Fruit fly (Drosophila melanogaster) whole organism, prepupa: Measurements from ENCODE around the gene Wdr24.

ENCODE experiments used
- CG1621 ChIP-seq: fragments of 200-800 bp; sonication (Bioruptor generic); optimal IDR thresholded peaks from 3 replicates; lab custom pipeline; 2018; ENCODE audit warnings: missing biosample characterization, mild to moderate bottlenecking, missing genetic modification characterization
- CG6854 ChIP-seq: fragments of 200-800 bp; sonication (Bioruptor generic); optimal IDR thresholded peaks from 2 replicates; lab custom pipeline; 2017; ENCODE audit warnings: missing biosample characterization, mild to moderate bottlenecking, missing genetic modification characterization
- Eip75B ChIP-seq: fragments of 200-800 bp; sonication (Bioruptor generic); optimal IDR thresholded peaks from 3 replicates; lab custom pipeline; 2016; ENCODE audit warnings: missing biosample characterization, missing genetic modification characterization
- Gug ChIP-seq: fragments of 200-800 bp; sonication (Bioruptor generic); IDR thresholded peaks from 2 replicates; pipeline ENCODE4 v1.3.6; 2022; ENCODE audit warnings: missing biosample characterization, missing genetic modification characterization
- Hr39 ChIP-seq: fragments of 200-800 bp; sonication (Bioruptor generic); optimal IDR thresholded peaks from 2 replicates; lab custom pipeline; 2016; ENCODE audit warnings: missing biosample characterization, missing genetic modification characterization
- Lpt ChIP-seq: fragments of 200-800 bp; sonication (Bioruptor generic); optimal IDR thresholded peaks from 3 replicates; lab custom pipeline; 2016; ENCODE audit warnings: missing biosample characterization, missing genetic modification characterization
- Met ChIP-seq: fragments of 200-800 bp; sonication (Bioruptor generic); optimal IDR thresholded peaks from 3 replicates; lab custom pipeline; 2016; ENCODE audit warnings: missing biosample characterization, missing genetic modification characterization
- OdsH ChIP-seq: fragments of 200-800 bp; sonication (Bioruptor generic); optimal IDR thresholded peaks from 3 replicates; lab custom pipeline; 2016; ENCODE audit warnings: missing biosample characterization, missing genetic modification characterization

- TF ChIP-seq CG6854 (GFP tag; lab: Kevin White, UChicago), result no peak
- TF ChIP-seq Hr39 (GFP tag; lab: Kevin White, UChicago), result no peak
- TF ChIP-seq Gug (GFP tag; lab: Robert Waterston, UW), result no peak
- no peak for TF ChIP-seq CG1621 (tag; lab: Kevin White, UChicago)
- TF ChIP-seq OdsH (GFP tag; lab: Kevin White, UChicago), result no peak
- no peak for TF ChIP-seq Met (GFP tag; lab: Kevin White, UChicago)
- TF ChIP-seq Lpt, result no peak
- TF ChIP-seq Eip75B (GFP tag; lab: Kevin White, UChicago), result no peak
Measured at dm6 chr3R:29790183-29790582, 45.3 kb upstream of the Wdr24 start.
